Fruit fly (Drosophila melanogaster) whole organism, embryonic: ENCODE measurements around the gene Kdm5.

Experiments used
- Antp ChIP-seq: fragments of 200-800 bp; sonication (Bioruptor generic); optimal IDR thresholded peaks from 3 replicates; lab custom pipeline; 2016; ENCODE audit warnings: missing biosample characterization, missing genetic modification characterization
- Atf3 ChIP-seq: fragments of 200-800 bp; sonication (Bioruptor generic); optimal IDR thresholded peaks from 3 replicates; lab custom pipeline; 2016; ENCODE audit warnings: missing biosample characterization, missing genetic modification characterization
- BtbVII ChIP-seq: fragments of 200-800 bp; sonication (Bioruptor generic); optimal IDR thresholded peaks from 3 replicates; lab custom pipeline; 2017; ENCODE audit warnings: missing biosample characterization, mild to moderate bottlenecking, missing genetic modification characterization
- CG10147 ChIP-seq: fragments of 200-800 bp; sonication (Bioruptor generic); optimal IDR thresholded peaks from 2 replicates; lab custom pipeline; 2019; ENCODE audit warnings: missing biosample characterization, mild to moderate bottlenecking, missing genetic modification characterization, moderate library complexity
- CG10321 ChIP-seq: fragments of 200-800 bp; sonication (Bioruptor generic); IDR thresholded peaks from 2 replicates; pipeline ENCODE4 v1.3.6; 2022; ENCODE audit warnings: missing biosample characterization, missing genetic modification characterization
- CG10543 ChIP-seq: fragments of 200-800 bp; sonication (Bioruptor generic); optimal IDR thresholded peaks from 3 replicates; lab custom pipeline; 2017; ENCODE audit warnings: missing biosample characterization, mild to moderate bottlenecking, missing genetic modification characterization, moderate library complexity
- CG10654 ChIP-seq: fragments of 200-800 bp; sonication (Bioruptor generic); optimal IDR thresholded peaks from 2 replicates; lab custom pipeline; 2016; ENCODE audit warnings: missing biosample characterization, missing genetic modification characterization
- CG11085 ChIP-seq: fragments of 200-800 bp; sonication (Bioruptor generic); IDR thresholded peaks from 2 replicates; pipeline ENCODE4 v1.3.6; 2022; ENCODE audit warnings: missing biosample characterization, missing genetic modification characterization
- CG12071 ChIP-seq: fragments of 200-800 bp; sonication (Bioruptor generic); optimal IDR thresholded peaks from 3 replicates; lab custom pipeline; 2018; ENCODE audit warnings: missing biosample characterization, mild to moderate bottlenecking, missing genetic modification characterization
- CG12942 ChIP-seq: fragments of 200-800 bp; sonication (Bioruptor generic); optimal IDR thresholded peaks from 3 replicates; lab custom pipeline; 2016; ENCODE audit warnings: missing biosample characterization, missing genetic modification characterization
- CG14860 ChIP-seq: fragments of 200-800 bp; sonication (Bioruptor generic); IDR thresholded peaks from 3 replicates; pipeline ENCODE4 v1.3.6; 2022; ENCODE audit warnings: missing biosample characterization, missing genetic modification characterization; ENCODE audit not compliant: partially characterized antibody
- CG17328 ChIP-seq: fragments of 200-800 bp; sonication (Bioruptor generic); IDR thresholded peaks from 2 replicates; pipeline ENCODE4 v1.3.6; 2022; ENCODE audit warnings: missing biosample characterization, missing genetic modification characterization
- CG17359 ChIP-seq: fragments of 200-800 bp; sonication (Bioruptor generic); optimal IDR thresholded peaks from 3 replicates; lab custom pipeline; 2018; ENCODE audit warnings: missing biosample characterization, mild to moderate bottlenecking, missing genetic modification characterization, moderate library complexity
- CG17385 ChIP-seq: fragments of 200-800 bp; sonication (Bioruptor generic); optimal IDR thresholded peaks from 3 replicates; lab custom pipeline; 2018; ENCODE audit warnings: missing biosample characterization, mild to moderate bottlenecking, missing genetic modification characterization
- CG18619 ChIP-seq: fragments of 200-800 bp; sonication (Bioruptor generic); optimal IDR thresholded peaks from 3 replicates; lab custom pipeline; 2017; ENCODE audit warnings: missing biosample characterization, mild to moderate bottlenecking, missing genetic modification characterization
- CG2129 ChIP-seq: fragments of 200-800 bp; sonication (Bioruptor generic); IDR thresholded peaks from 2 replicates; pipeline ENCODE4 v1.3.6; 2022; ENCODE audit warnings: missing biosample characterization, missing genetic modification characterization; ENCODE audit not compliant: partially characterized antibody
- CG32767 ChIP-seq: fragments of 200-800 bp; sonication (Bioruptor generic); IDR thresholded peaks from 2 replicates; pipeline ENCODE4 v1.3.6; 2022; ENCODE audit warnings: missing biosample characterization, missing genetic modification characterization
- CG3995 ChIP-seq: fragments of 200-800 bp; sonication (Bioruptor generic); optimal IDR thresholded peaks from 3 replicates; lab custom pipeline; 2016; ENCODE audit warnings: missing biosample characterization, missing genetic modification characterization
- CG4854 ChIP-seq: fragments of 200-800 bp; sonication (Bioruptor generic); optimal IDR thresholded peaks from 2 replicates; lab custom pipeline; 2016; ENCODE audit warnings: missing biosample characterization, missing genetic modification characterization, inconsistent platforms
- CG5953 ChIP-seq: fragments of 200-800 bp; sonication (Bioruptor generic); IDR thresholded peaks from 2 replicates; pipeline ENCODE4 v1.3.6; 2022; ENCODE audit warnings: missing biosample characterization, missing genetic modification characterization
- CG6654 ChIP-seq: fragments of 200-800 bp; sonication (Bioruptor generic); optimal IDR thresholded peaks from 2 replicates; lab custom pipeline; 2017; ENCODE audit warnings: missing biosample characterization, mild to moderate bottlenecking, missing genetic modification characterization
- CG7928 ChIP-seq: fragments of 200-800 bp; sonication (Bioruptor generic); optimal IDR thresholded peaks from 2 replicates; lab custom pipeline; 2017; ENCODE audit warnings: missing biosample characterization, mild to moderate bottlenecking, missing genetic modification characterization
- CG8089 ChIP-seq: fragments of 200-800 bp; sonication (Bioruptor generic); optimal IDR thresholded peaks from 3 replicates; lab custom pipeline; 2016; ENCODE audit warnings: missing biosample characterization, missing genetic modification characterization
- CG9727 ChIP-seq: fragments of 200-800 bp; sonication (Bioruptor generic); optimal IDR thresholded peaks from 3 replicates; lab custom pipeline; 2017; ENCODE audit warnings: missing biosample characterization, mild to moderate bottlenecking, missing genetic modification characterization
- Dek ChIP-seq: fragments of 200-800 bp; sonication (Bioruptor generic); optimal IDR thresholded peaks from 3 replicates; lab custom pipeline; 2019; ENCODE audit warnings: missing biosample characterization, mild to moderate bottlenecking, missing genetic modification characterization, moderate library complexity
- HHEX ChIP-seq: fragments of 200-800 bp; sonication (Bioruptor generic); optimal IDR thresholded peaks from 3 replicates; lab custom pipeline; 2017; ENCODE audit warnings: missing biosample characterization, mild to moderate bottlenecking, missing genetic modification characterization, missing genetic modification reagents
- HLH3B ChIP-seq: fragments of 200-800 bp; sonication (Bioruptor generic); IDR thresholded peaks from 2 replicates; pipeline ENCODE4 v1.3.6; 2022; ENCODE audit warnings: missing biosample characterization, missing genetic modification characterization
- Hr39 ChIP-seq: fragments of >200 bp; optimal IDR thresholded peaks from 2 replicates; lab custom pipeline; 2017
- MESR4 ChIP-seq: fragments of 200-800 bp; sonication (Bioruptor generic); optimal IDR thresholded peaks from 2 replicates; lab custom pipeline; 2018; ENCODE audit warnings: missing biosample characterization, mild to moderate bottlenecking, missing genetic modification characterization, moderate library complexity
- Neu2 ChIP-seq: fragments of 200-800 bp; sonication (Bioruptor generic); optimal IDR thresholded peaks from 3 replicates; lab custom pipeline; 2016; ENCODE audit warnings: missing biosample characterization, missing genetic modification characterization, borderline replicate concordance
- Nf-YB ChIP-seq: fragments of 200-800 bp; sonication (Bioruptor generic); optimal IDR thresholded peaks from 3 replicates; lab custom pipeline; 2019; ENCODE audit warnings: missing biosample characterization, mild to moderate bottlenecking, missing genetic modification characterization, moderate library complexity
- Nf-YC ChIP-seq: fragments of 200-800 bp; optimal IDR thresholded peaks from 3 replicates; lab custom pipeline; 2019; ENCODE audit warnings: missing biosample characterization, mild to moderate bottlenecking, missing genetic modification characterization, moderate library complexity
- Oaz ChIP-seq: fragments of 200-800 bp; sonication (Bioruptor generic); IDR thresholded peaks from 2 replicates; pipeline ENCODE4 v1.3.6; 2022; ENCODE audit warnings: missing biosample characterization, missing genetic modification characterization
- Sry-β ChIP-seq: fragments of 200-800 bp; sonication (Bioruptor generic); optimal IDR thresholded peaks from 2 replicates; lab custom pipeline; 2018; ENCODE audit warnings: missing biosample characterization, mild to moderate bottlenecking, missing genetic modification characterization, moderate library complexity
- Usf ChIP-seq: fragments of 200-800 bp; sonication (Bioruptor generic); optimal IDR thresholded peaks from 2 replicates; lab custom pipeline; 2017; ENCODE audit warnings: missing genotype, missing biosample characterization, missing genetic modification characterization
- YL-1 ChIP-seq: fragments of 200-800 bp; sonication (Bioruptor generic); optimal IDR thresholded peaks from 3 replicates; lab custom pipeline; 2017; ENCODE audit warnings: missing biosample characterization, mild to moderate bottlenecking, missing genetic modification characterization
- ash1 ChIP-seq: fragments of 200-800 bp; sonication (Bioruptor generic); optimal IDR thresholded peaks from 2 replicates; lab custom pipeline; 2018; ENCODE audit warnings: missing biosample characterization, mild to moderate bottlenecking, missing genetic modification characterization
- bab2 ChIP-seq: fragments of 200-800 bp; sonication (Bioruptor generic); optimal IDR thresholded peaks from 2 replicates; lab custom pipeline; 2016; ENCODE audit warnings: missing biosample characterization, missing genetic modification characterization
- chif ChIP-seq, 2 experiments: fragments of 200-800 bp; sonication (Bioruptor generic); optimal IDR thresholded peaks; 3 replicates each; lab custom pipeline; 2016; ENCODE audit warnings: missing biosample characterization in 2 of 2, missing genetic modification characterization in 2 of 2
- chn ChIP-seq: fragments of 200-800 bp; sonication (Bioruptor generic); optimal IDR thresholded peaks from 2 replicates; lab custom pipeline; 2016; ENCODE audit warnings: missing biosample characterization, missing genetic modification characterization
- crol ChIP-seq: fragments of 200-800 bp; sonication (Bioruptor generic); IDR thresholded peaks from 2 replicates; pipeline ENCODE4 v1.3.6; 2022; ENCODE audit warnings: missing biosample characterization, missing genetic modification characterization
- hb ChIP-seq: fragments of 200-800 bp; sonication (Bioruptor generic); IDR thresholded peaks from 3 replicates; pipeline ENCODE4 v1.3.6; 2022; ENCODE audit warnings: missing biosample characterization, missing genetic modification characterization; ENCODE audit not compliant: partially characterized antibody
- lilli ChIP-seq: fragments of 200-800 bp; sonication (Bioruptor generic); optimal IDR thresholded peaks from 3 replicates; lab custom pipeline; 2016; ENCODE audit warnings: missing biosample characterization, missing genetic modification characterization
- luna ChIP-seq: fragments of 200-800 bp; sonication (Bioruptor generic); optimal IDR thresholded peaks from 2 replicates; lab custom pipeline; 2016; ENCODE audit warnings: missing biosample characterization, missing genetic modification characterization
- onecut ChIP-seq: fragments of 200-800 bp; sonication (Bioruptor generic); IDR thresholded peaks from 2 replicates; pipeline ENCODE4 v1.3.6; 2022; ENCODE audit warnings: missing biosample characterization, missing genetic modification characterization
- pnt ChIP-seq: fragments of 200-800 bp; sonication (Bioruptor generic); optimal IDR thresholded peaks from 3 replicates; lab custom pipeline; 2016; ENCODE audit warnings: missing biosample characterization, missing genetic modification characterization
- pros ChIP-seq: fragments of 200-800 bp; sonication (Bioruptor generic); optimal IDR thresholded peaks from 3 replicates; lab custom pipeline; 2019; ENCODE audit warnings: missing biosample characterization, mild to moderate bottlenecking, missing genetic modification characterization, moderate library complexity
- tup ChIP-seq: fragments of 200-800 bp; sonication (Bioruptor generic); optimal IDR thresholded peaks from 2 replicates; lab custom pipeline; 2016; ENCODE audit warnings: missing biosample characterization, mild to moderate bottlenecking, missing genetic modification characterization, moderate library complexity
- vvl ChIP-seq: fragments of 200-800 bp; sonication (Bioruptor generic); IDR thresholded peaks from 2 replicates; pipeline ENCODE4 v1.3.6; 2022; ENCODE audit warnings: missing biosample characterization, missing genetic modification characterization
- wek ChIP-seq: fragments of 200-800 bp; sonication (Bioruptor generic); optimal IDR thresholded peaks from 3 replicates; lab custom pipeline; 2018; ENCODE audit warnings: missing biosample characterization, mild to moderate bottlenecking, missing genetic modification characterization, moderate library complexity

The Kdm5 gene

dm6 chr2L:6019352-6020131, 20.2 kb upstream of the Kdm5 start, which contains the start of gene H2.0 (continued):
- TF ChIP-seq YL-1 (no peak), chn (peak; percentile 30), pros (no peak), CG8089 (GFP tag; lab: Kevin White, UChicago) (no peak), tup (GFP tag; lab: Kevin White, UChicago) (no peak), CG2129 (GFP tag; lab: Robert Waterston, UW) (no peak), CG5953 (GFP tag; lab: Robert Waterston, UW) (no peak), MESR4 (GFP tag; lab: Kevin White, UChicago) (no peak), luna (GFP tag; lab: Kevin White, UChicago) (no peak), CG4854 (GFP tag; lab: Kevin White, UChicago) (no peak), bab2 (GFP tag; lab: Kevin White, UChicago) (no peak), CG9727 (GFP tag; lab: Kevin White, UChicago) (peak; percentile 62), HLH3B (GFP tag; lab: Robert Waterston, UW) (no peak), CG7928 (GFP tag; lab: Kevin White, UChicago) (no peak), BtbVII (GFP tag; lab: Kevin White, UChicago) (no peak), ash1 (no peak), CG3995 (GFP tag; lab: Kevin White, UChicago) (no peak), CG17328 (GFP tag; lab: Robert Waterston, UW) (no peak), hb (GFP tag; lab: Robert Waterston, UW) (no peak), CG18619 (GFP tag; lab: Kevin White, UChicago) (no peak), CG11085 (GFP tag; lab: Robert Waterston, UW) (no peak), CG10543 (GFP tag; lab: Kevin White, UChicago) (peak; percentile 26), Nf-YC (peak; percentile 97), Neu2 (GFP tag; lab: Kevin White, UChicago) (no peak), CG12942 (GFP tag; lab: Kevin White, UChicago) (no peak), CG6654 (no peak), chif (GFP tag; optimal IDR thresholded peaks at IDR 0.05; lab: Kevin White, UChicago) (peak in 1 of 2 experiments; percentile 49), pnt (GFP tag; lab: Kevin White, UChicago) (peak; percentile 6), Oaz (GFP tag; lab: Robert Waterston, UW) (no peak), CG12071 (no peak), CG10147 (GFP tag; lab: Kevin White, UChicago) (no peak), Usf (GFP tag; lab: Kevin White, UChicago) (no peak), crol (GFP tag; lab: Robert Waterston, UW) (no peak), Sry-β (GFP tag; lab: Kevin White, UChicago) (no peak), Nf-YB (peak; percentile 97), vvl (GFP tag; lab: Robert Waterston, UW) (no peak; the same call in 1 of the 2 replicates), Antp (GFP tag; lab: Kevin White, UChicago) (no peak), Hr39 (lab: Kevin White, UChicago) (no peak), CG17385 (peak; percentile 8), Atf3 (no peak), Dek (tag; lab: Kevin White, UChicago) (no peak), wek (GFP tag; lab: Kevin White, UChicago) (no peak), CG32767 (GFP tag; lab: Robert Waterston, UW) (no peak), CG10654 (no peak), lilli (GFP tag; lab: Kevin White, UChicago) (peak; percentile 22), CG14860 (GFP tag; lab: Robert Waterston, UW) (no peak), CG10321 (peak; percentile 56; the same call in 1 of the 2 replicates), HHEX (no peak), onecut (GFP tag; lab: Robert Waterston, UW) (no peak), CG17359 (no peak)
